Worm (Caenorhabditis elegans): Measurements from ENCODE around the gene srx-80.

ce11 chrV:11618173-11618572 lies 24.6 kb downstream of the srx-80 start, which contains the start of gene glb-15:
- TF ChIP-seq him-1 (tag; optimal IDR thresholded peaks at IDR 0.05): no peak
- no peak for TF ChIP-seq W03F9.2 (tag; optimal IDR thresholded peaks at IDR 0.05)
- TF ChIP-seq dao-5 (tag; optimal IDR thresholded peaks at IDR 0.05): no peak
